Worm (Caenorhabditis elegans) whole organism, L3 larva: ENCODE data around the gene set-19.

Experiments used
- ZK546.5 ChIP-seq: sonication (generic microtip); optimal IDR thresholded peaks from 2 replicates; lab custom pipeline; 2017; ENCODE audit warnings: missing biosample characterization, missing genetic modification characterization
- ama-1 ChIP-seq: fragments of 150-350 bp; optimal IDR thresholded peaks from 2 replicates; lab custom pipeline; 2018
- fos-1 ChIP-seq: fragments of 150-350 bp; optimal IDR thresholded peaks from 2 replicates; lab custom pipeline; 2014; ENCODE audit warnings: missing biosample characterization, missing genetic modification characterization
- jun-1 ChIP-seq: fragments of 150-350 bp; optimal IDR thresholded peaks from 2 replicates; lab custom pipeline; 2014; ENCODE audit warnings: missing biosample characterization, missing genetic modification reagents, missing genetic modification characterization
- lin-39 ChIP-seq: fragments of 150-350 bp; optimal IDR thresholded peaks from 2 replicates; lab custom pipeline; 2018; ENCODE audit warnings: missing biosample characterization, missing genetic modification reagents, missing genetic modification characterization
- mdl-1 ChIP-seq: fragments of 150-350 bp; optimal IDR thresholded peaks from 2 replicates; lab custom pipeline; 2014; ENCODE audit warnings: missing biosample characterization, missing genetic modification characterization
- nhr-28 ChIP-seq: fragments of 150-350 bp; optimal IDR thresholded peaks from 2 replicates; lab custom pipeline; 2014; ENCODE audit warnings: missing biosample characterization, missing genetic modification characterization
- nhr-76 ChIP-seq: fragments of 150-350 bp; sonication (generic microtip); optimal IDR thresholded peaks from 5 replicates; lab custom pipeline; 2014; ENCODE audit warnings: missing biosample characterization, missing genetic modification characterization
- nhr-77 ChIP-seq: fragments of 150-350 bp; optimal IDR thresholded peaks from 2 replicates; lab custom pipeline; 2014; ENCODE audit warnings: missing biosample characterization, missing genetic modification characterization
- skn-1 ChIP-seq: fragments of 150-350 bp; optimal IDR thresholded peaks from 2 replicates; lab custom pipeline; 2014; ENCODE audit warnings: missing biosample characterization, missing genetic modification characterization
- snpc-4 ChIP-seq: fragments of 150-350 bp; optimal IDR thresholded peaks from 2 replicates; lab custom pipeline; 2014; ENCODE audit warnings: missing biosample characterization, missing genetic modification characterization
- tbx-2 ChIP-seq: sonication (generic microtip); optimal IDR thresholded peaks from 2 replicates; lab custom pipeline; 2016; ENCODE audit warnings: mild to moderate bottlenecking, missing genetic modification characterization, missing compliant biosample characterization
- unc-39 ChIP-seq: sonication (generic microtip); optimal IDR thresholded peaks from 4 replicates; lab custom pipeline; 2017; ENCODE audit warnings: missing biosample characterization, missing genetic modification characterization

- no peak for TF ChIP-seq snpc-4 (tag; lab: Kevin White, UChicago)
- TF ChIP-seq ama-1 (lab: Kevin White, UChicago), result no peak
- TF ChIP-seq tbx-2 (tag; lab: Kevin White, UChicago), result no peak
- TF ChIP-seq skn-1 (tag; lab: Kevin White, UChicago), result no peak
- no peak for TF ChIP-seq nhr-76 (tag; lab: Kevin White, UChicago)
- no peak for TF ChIP-seq unc-39 (tag; lab: Kevin White, UChicago)
- TF ChIP-seq ZK546.5 (tag; lab: Kevin White, UChicago), result no peak
- TF ChIP-seq fos-1 (tag; lab: Kevin White, UChicago), result no peak
- TF ChIP-seq nhr-28 (tag; lab: Kevin White, UChicago), result no peak
- no peak for TF ChIP-seq lin-39
- no peak for TF ChIP-seq mdl-1 (tag; lab: Kevin White, UChicago)
- TF ChIP-seq jun-1 (tag; lab: Kevin White, UChicago), result no peak
- TF ChIP-seq nhr-77 (tag; lab: Kevin White, UChicago), result no peak
Observed at ce11 chrX:5628432-5628977, 51.5 kb downstream of the set-19 start.
